Worm (Caenorhabditis elegans): ENCODE data around the gene R09E10.8.

The R09E10.8 gene

ce11 chrIV:10310329-10310728 lies at the start of gene R09E10.8:
Gene R09E10.8, minus strand, starts transcription at chrIV:10310429.
- TF ChIP-seq scrt-1 (GFP tag; IDR thresholded peaks at IDR 0.05): no peak
- TF ChIP-seq sea-1 (GFP tag; conservative IDR thresholded peaks at IDR 0.05): no peak
- TF ChIP-seq ama-1 (optimal IDR thresholded peaks at IDR 0.05): no peak
- no peak for TF ChIP-seq F13C5.2 (tag; optimal IDR thresholded peaks at IDR 0.05)
- TF ChIP-seq hmg-4 (GFP tag; optimal IDR thresholded peaks at IDR 0.05): no peak
- no peak for TF ChIP-seq tbx-37 (GFP tag; conservative IDR thresholded peaks at IDR 0.05)
- no peak for TF ChIP-seq tbx-11 (GFP tag; IDR thresholded peaks at IDR 0.05)
- TF ChIP-seq ceh-36 (tag; optimal IDR thresholded peaks at IDR 0.05): no peak
- TF ChIP-seq flt-1 (GFP tag; IDR thresholded peaks at IDR 0.05): no peak
- no peak for TF ChIP-seq ceh-13 (GFP tag; optimal IDR thresholded peaks at IDR 0.05)
- no peak for TF ChIP-seq tra-4 (tag; optimal IDR thresholded peaks at IDR 0.05)
- no peak for TF ChIP-seq hnd-1 (tag; optimal IDR thresholded peaks at IDR 0.05)
- TF ChIP-seq pes-1 (GFP tag; IDR thresholded peaks at IDR 0.05): no peak
- TF ChIP-seq ets-7 (tag; optimal IDR thresholded peaks at IDR 0.05): no peak

ce11 chrIV:10357842-10358241 lies 47.6 kb upstream of the R09E10.8 start, which contains the start of gene gkow-1:
Gene gkow-1, plus strand, starts transcription at chrIV:10358142.
- TF ChIP-seq hnd-1 (tag; optimal IDR thresholded peaks at IDR 0.05) (no peak), flt-1 (GFP tag; IDR thresholded peaks at IDR 0.05) (no peak), tbx-11 (GFP tag; IDR thresholded peaks at IDR 0.05) (no peak)

- TF ChIP-seq tra-4 (tag; optimal IDR thresholded peaks at IDR 0.05) (no peak), pes-1 (GFP tag; IDR thresholded peaks at IDR 0.05) (no peak), hmbx-1 (tag; optimal IDR thresholded peaks at IDR 0.05) (no peak), tbx-11 (GFP tag; IDR thresholded peaks at IDR 0.05) (no peak), ceh-36 (tag; optimal IDR thresholded peaks at IDR 0.05) (no peak), flt-1 (GFP tag; IDR thresholded peaks at IDR 0.05) (no peak), hmg-4 (GFP tag; optimal IDR thresholded peaks at IDR 0.05) (no peak), F13C5.2 (tag; optimal IDR thresholded peaks at IDR 0.05) (no peak), ama-1 (optimal IDR thresholded peaks at IDR 0.05) (no peak), B0310.2 (tag; optimal IDR thresholded peaks at IDR 0.05) (no peak), aly-1 (tag; optimal IDR thresholded peaks at IDR 0.05) (no peak), ets-7 (tag; optimal IDR thresholded peaks at IDR 0.05) (no peak)
Observed at ce11 chrIV:10357072-10357471, 46.8 kb upstream of the R09E10.8 start, which contains the start of gene R11A8.1. Gene R11A8.1, minus strand, starts transcription at chrIV:10357172.

- TF ChIP-seq sea-1 (GFP tag; conservative IDR thresholded peaks at IDR 0.05) (no peak), hmbx-1 (tag; optimal IDR thresholded peaks at IDR 0.05) (no peak), ets-7 (tag; optimal IDR thresholded peaks at IDR 0.05) (no peak), F13C5.2 (tag; optimal IDR thresholded peaks at IDR 0.05) (no peak), ceh-36 (tag; optimal IDR thresholded peaks at IDR 0.05) (no peak), hnd-1 (tag; optimal IDR thresholded peaks at IDR 0.05) (no peak), ceh-13 (GFP tag; optimal IDR thresholded peaks at IDR 0.05) (no peak), tbx-37 (GFP tag; conservative IDR thresholded peaks at IDR 0.05) (no peak), tbx-11 (GFP tag; IDR thresholded peaks at IDR 0.05) (no peak), ama-1 (optimal IDR thresholded peaks at IDR 0.05) (no peak), aly-1 (tag; optimal IDR thresholded peaks at IDR 0.05) (no peak)
Observed at ce11 chrIV:10352243-10352642, 42.0 kb upstream of the R09E10.8 start, which contains the start of gene Y43C5B.2. Gene Y43C5B.2, minus strand, starts transcription at chrIV:10352343.

- TF ChIP-seq hnd-1 (tag; optimal IDR thresholded peaks at IDR 0.05): no peak
- TF ChIP-seq F13C5.2 (tag; optimal IDR thresholded peaks at IDR 0.05): no peak
- TF ChIP-seq ama-1 (optimal IDR thresholded peaks at IDR 0.05): no peak
- no peak for TF ChIP-seq ets-7 (tag; optimal IDR thresholded peaks at IDR 0.05)
- TF ChIP-seq tbx-11 (GFP tag; IDR thresholded peaks at IDR 0.05): no peak
- TF ChIP-seq flt-1 (GFP tag; IDR thresholded peaks at IDR 0.05): no peak
- TF ChIP-seq scrt-1 (GFP tag; IDR thresholded peaks at IDR 0.05): no peak
- TF ChIP-seq hmg-4 (GFP tag; optimal IDR thresholded peaks at IDR 0.05): no peak
- no peak for TF ChIP-seq sea-1 (GFP tag; conservative IDR thresholded peaks at IDR 0.05)
- no peak for TF ChIP-seq B0310.2 (tag; optimal IDR thresholded peaks at IDR 0.05)
- no peak for TF ChIP-seq hmbx-1 (tag; optimal IDR thresholded peaks at IDR 0.05)
- TF ChIP-seq ceh-36 (tag; optimal IDR thresholded peaks at IDR 0.05): no peak
- no peak for TF ChIP-seq tra-4 (tag; optimal IDR thresholded peaks at IDR 0.05)
- no peak for TF ChIP-seq ceh-13 (GFP tag; optimal IDR thresholded peaks at IDR 0.05)
- TF ChIP-seq tbx-37 (GFP tag; conservative IDR thresholded peaks at IDR 0.05): no peak
- no peak for TF ChIP-seq aly-1 (tag; optimal IDR thresholded peaks at IDR 0.05)
Observed at ce11 chrIV:10349871-10350640, 39.8 kb upstream of the R09E10.8 start, which contains the start of the genes unc-43 and Y43C5B.3. Gene unc-43, minus strand, starts transcription at chrIV:10350217. Gene Y43C5B.3, plus strand, starts transcription at chrIV:10350590.

ce11 chrIV:10347528-10347927 lies 37.3 kb upstream of the R09E10.8 start:
- TF ChIP-seq pes-1 (GFP tag; IDR thresholded peaks at IDR 0.05) (no peak), flt-1 (GFP tag; IDR thresholded peaks at IDR 0.05) (no peak), hmbx-1 (tag; optimal IDR thresholded peaks at IDR 0.05) (no peak), ama-1 (optimal IDR thresholded peaks at IDR 0.05) (no peak), hnd-1 (tag; optimal IDR thresholded peaks at IDR 0.05) (no peak), tbx-37 (GFP tag; conservative IDR thresholded peaks at IDR 0.05) (no peak), ets-7 (tag; optimal IDR thresholded peaks at IDR 0.05) (no peak), tbx-11 (GFP tag; IDR thresholded peaks at IDR 0.05) (no peak), tra-4 (tag; optimal IDR thresholded peaks at IDR 0.05) (no peak), scrt-1 (GFP tag; IDR thresholded peaks at IDR 0.05) (no peak), hmg-4 (GFP tag; optimal IDR thresholded peaks at IDR 0.05) (no peak), ceh-13 (GFP tag; optimal IDR thresholded peaks at IDR 0.05) (no peak), B0310.2 (tag; optimal IDR thresholded peaks at IDR 0.05) (no peak)

ce11 chrIV:10346948-10347347 lies 36.7 kb upstream of the R09E10.8 start:
- TF ChIP-seq scrt-1 (GFP tag; IDR thresholded peaks at IDR 0.05): no peak
- no peak for TF ChIP-seq hnd-1 (tag; optimal IDR thresholded peaks at IDR 0.05)
- no peak for TF ChIP-seq ceh-36 (tag; optimal IDR thresholded peaks at IDR 0.05)
- no peak for TF ChIP-seq tbx-37 (GFP tag; conservative IDR thresholded peaks at IDR 0.05)
- TF ChIP-seq F13C5.2 (tag; optimal IDR thresholded peaks at IDR 0.05): no peak
- no peak for TF ChIP-seq ceh-13 (GFP tag; optimal IDR thresholded peaks at IDR 0.05)
- no peak for TF ChIP-seq tra-4 (tag; optimal IDR thresholded peaks at IDR 0.05)
- no peak for TF ChIP-seq hmg-4 (GFP tag; optimal IDR thresholded peaks at IDR 0.05)

All from whole organism, early embryonic.